Fruit fly (Drosophila melanogaster) whole organism, prepupa: ENCODE results near the gene CG14079.

ENCODE experiments used
- CG10631 ChIP-seq: fragments of 200-800 bp; sonication (Bioruptor generic); optimal IDR thresholded peaks from 2 replicates; lab custom pipeline; 2016; ENCODE audit warnings: missing biosample characterization, missing genetic modification characterization
- CG11902 ChIP-seq: fragments of 200-800 bp; sonication (Bioruptor generic); optimal IDR thresholded peaks from 3 replicates; lab custom pipeline; 2016; ENCODE audit warnings: missing biosample characterization, missing genetic modification characterization
- CG15336 ChIP-seq: fragments of 200-800 bp; sonication (Bioruptor generic); IDR thresholded peaks from 2 replicates; pipeline ENCODE4 v1.3.6; 2022; ENCODE audit warnings: missing biosample characterization, missing genetic modification characterization
- CG1621 ChIP-seq: fragments of 200-800 bp; sonication (Bioruptor generic); optimal IDR thresholded peaks from 3 replicates; lab custom pipeline; 2018; ENCODE audit warnings: missing biosample characterization, mild to moderate bottlenecking, missing genetic modification characterization
- CG16779 ChIP-seq: fragments of 200-800 bp; sonication (Bioruptor generic); optimal IDR thresholded peaks from 3 replicates; lab custom pipeline; 2017; ENCODE audit warnings: missing biosample characterization, mild to moderate bottlenecking, missing genetic modification characterization
- CG3032 ChIP-seq: fragments of 200-800 bp; optimal IDR thresholded peaks from 2 replicates; lab custom pipeline; 2019; ENCODE audit warnings: missing biosample characterization, mild to moderate bottlenecking, missing genetic modification characterization, moderate library complexity
- CG31627 ChIP-seq: fragments of 200-800 bp; sonication (Bioruptor generic); optimal IDR thresholded peaks from 3 replicates; lab custom pipeline; 2016; ENCODE audit warnings: missing biosample characterization, missing genetic modification characterization
- CG32006 ChIP-seq: fragments of 200-800 bp; sonication (Bioruptor generic); optimal IDR thresholded peaks from 3 replicates; lab custom pipeline; 2017; ENCODE audit warnings: missing biosample characterization, mild to moderate bottlenecking, missing genetic modification characterization
- CG34406 ChIP-seq: fragments of 200-800 bp; sonication (Bioruptor generic); optimal IDR thresholded peaks from 3 replicates; lab custom pipeline; 2016; ENCODE audit warnings: missing biosample characterization, missing genetic modification characterization
- CG4318 ChIP-seq: fragments of 200-800 bp; sonication (Bioruptor generic); optimal IDR thresholded peaks from 3 replicates; lab custom pipeline; 2017; ENCODE audit warnings: missing biosample characterization, mild to moderate bottlenecking, missing genetic modification characterization
- CG6163 ChIP-seq: fragments of 200-800 bp; sonication (Bioruptor generic); IDR thresholded peaks from 3 replicates; pipeline ENCODE4 v1.3.6; 2022; ENCODE audit warnings: missing biosample characterization, missing genetic modification characterization
- CG6276 ChIP-seq: fragments of 200-800 bp; sonication (Bioruptor generic); optimal IDR thresholded peaks from 2 replicates; lab custom pipeline; 2017; ENCODE audit warnings: missing biosample characterization, mild to moderate bottlenecking, missing genetic modification characterization
- CG6792 ChIP-seq: fragments of 200-800 bp; sonication (Bioruptor generic); optimal IDR thresholded peaks from 3 replicates; lab custom pipeline; 2016; ENCODE audit warnings: missing biosample characterization, missing genetic modification characterization
- CG7368 ChIP-seq: fragments of 200-800 bp; sonication (Bioruptor generic); optimal IDR thresholded peaks from 3 replicates; lab custom pipeline; 2016; ENCODE audit warnings: missing biosample characterization, missing genetic modification characterization
- CG8119 ChIP-seq: fragments of 200-800 bp; sonication (Bioruptor generic); IDR thresholded peaks from 3 replicates; pipeline ENCODE4 v1.3.6; 2022; ENCODE audit warnings: missing biosample characterization, missing genetic modification characterization
- CG8319 ChIP-seq: fragments of 200-800 bp; sonication (Bioruptor generic); optimal IDR thresholded peaks from 3 replicates; lab custom pipeline; 2016; ENCODE audit warnings: missing biosample characterization, missing genetic modification characterization
- CG8632 ChIP-seq: fragments of 200-800 bp; sonication (Bioruptor generic); optimal IDR thresholded peaks from 3 replicates; lab custom pipeline; 2016; ENCODE audit warnings: missing biosample characterization, missing genetic modification characterization
- CG9139 ChIP-seq: fragments of 200-800 bp; sonication (Bioruptor generic); optimal IDR thresholded peaks from 3 replicates; lab custom pipeline; 2017; ENCODE audit warnings: missing biosample characterization, mild to moderate bottlenecking, missing genetic modification characterization
- Eip93F ChIP-seq: fragments of 200-800 bp; sonication (Bioruptor generic); optimal IDR thresholded peaks from 2 replicates; lab custom pipeline; 2016; ENCODE audit warnings: missing biosample characterization, mild to moderate bottlenecking, missing genetic modification characterization
- Ets96B ChIP-seq: fragments of 200-800 bp; optimal IDR thresholded peaks from 2 replicates; lab custom pipeline; 2019; ENCODE audit warnings: missing biosample characterization, mild to moderate bottlenecking, missing genetic modification characterization, moderate library complexity
- Gug ChIP-seq: fragments of 200-800 bp; sonication (Bioruptor generic); IDR thresholded peaks from 2 replicates; pipeline ENCODE4 v1.3.6; 2022; ENCODE audit warnings: missing biosample characterization, missing genetic modification characterization
- Hr38 ChIP-seq: sonication (Bioruptor generic); optimal IDR thresholded peaks from 2 replicates; lab custom pipeline; 2016; ENCODE audit warnings: missing biosample characterization, missing genetic modification characterization
- Hr39 ChIP-seq: fragments of 200-800 bp; sonication (Bioruptor generic); optimal IDR thresholded peaks from 2 replicates; lab custom pipeline; 2016; ENCODE audit warnings: missing biosample characterization, missing genetic modification characterization
- Hr4 ChIP-seq: fragments of 200-800 bp; sonication (Bioruptor generic); optimal IDR thresholded peaks from 3 replicates; lab custom pipeline; 2016; ENCODE audit warnings: missing biosample characterization, missing genetic modification characterization
- Lpt ChIP-seq: fragments of 200-800 bp; sonication (Bioruptor generic); optimal IDR thresholded peaks from 3 replicates; lab custom pipeline; 2016; ENCODE audit warnings: missing biosample characterization, missing genetic modification characterization
- Met ChIP-seq: fragments of 200-800 bp; sonication (Bioruptor generic); optimal IDR thresholded peaks from 3 replicates; lab custom pipeline; 2016; ENCODE audit warnings: missing biosample characterization, missing genetic modification characterization
- OdsH ChIP-seq: fragments of 200-800 bp; sonication (Bioruptor generic); optimal IDR thresholded peaks from 3 replicates; lab custom pipeline; 2016; ENCODE audit warnings: missing biosample characterization, missing genetic modification characterization
- Smox ChIP-seq: fragments of 200-800 bp; sonication (Bioruptor generic); optimal IDR thresholded peaks from 3 replicates; lab custom pipeline; 2016; ENCODE audit warnings: missing biosample characterization, missing genetic modification characterization
- Sox102F ChIP-seq: fragments of 200-800 bp; sonication (Bioruptor generic); optimal IDR thresholded peaks from 2 replicates; lab custom pipeline; 2016; ENCODE audit warnings: missing biosample characterization, mild to moderate bottlenecking, missing genetic modification characterization
- Sox15 ChIP-seq: fragments of 200-800 bp; sonication (Bioruptor generic); optimal IDR thresholded peaks from 3 replicates; lab custom pipeline; 2016; ENCODE audit warnings: missing biosample characterization, missing genetic modification characterization
- achi ChIP-seq: fragments of 200-800 bp; sonication (Bioruptor generic); optimal IDR thresholded peaks from 3 replicates; lab custom pipeline; 2016; ENCODE audit warnings: missing biosample characterization, missing genetic modification characterization
- acj6 ChIP-seq: fragments of 200-800 bp; sonication (Bioruptor generic); optimal IDR thresholded peaks from 3 replicates; lab custom pipeline; 2016; ENCODE audit warnings: missing biosample characterization, missing genetic modification characterization
- cyc ChIP-seq: fragments of 200-800 bp; sonication (Bioruptor generic); optimal IDR thresholded peaks from 3 replicates; lab custom pipeline; 2016; ENCODE audit warnings: missing biosample characterization, missing genetic modification characterization
- dac ChIP-seq: fragments of 200-800 bp; sonication (Bioruptor generic); optimal IDR thresholded peaks from 2 replicates; lab custom pipeline; 2017; ENCODE audit warnings: missing biosample characterization, mild to moderate bottlenecking, missing genetic modification characterization
- dsx ChIP-seq: fragments of 200-800 bp; optimal IDR thresholded peaks from 3 replicates; lab custom pipeline; 2019; ENCODE audit warnings: missing biosample characterization, mild to moderate bottlenecking, missing genetic modification characterization, moderate library complexity; ENCODE audit not compliant: poor library complexity, severe bottlenecking
- eg ChIP-seq: fragments of 200-800 bp; sonication (Bioruptor generic); IDR thresholded peaks from 3 replicates; pipeline ENCODE4 v1.3.6; 2022; ENCODE audit warnings: missing biosample characterization, missing genetic modification characterization
- esn ChIP-seq: fragments of 200-800 bp; sonication (Bioruptor generic); optimal IDR thresholded peaks from 2 replicates; lab custom pipeline; 2016; ENCODE audit warnings: missing biosample characterization, mild to moderate bottlenecking, missing genetic modification characterization, moderate library complexity
- fd59A ChIP-seq: fragments of 200-800 bp; sonication (Bioruptor generic); optimal IDR thresholded peaks from 2 replicates; lab custom pipeline; 2017; ENCODE audit warnings: missing biosample characterization, mild to moderate bottlenecking, missing genetic modification characterization, missing genetic modification reagents
- fkh ChIP-seq: fragments of 200-800 bp; sonication (Bioruptor generic); optimal IDR thresholded peaks from 3 replicates; lab custom pipeline; 2017; ENCODE audit warnings: missing biosample characterization, mild to moderate bottlenecking, missing genetic modification characterization, moderate library complexity
- net ChIP-seq: fragments of 200-800 bp; sonication (Bioruptor generic); optimal IDR thresholded peaks from 3 replicates; lab custom pipeline; 2016; ENCODE audit warnings: missing biosample characterization, missing genetic modification characterization
- pdm3 ChIP-seq: fragments of 200-800 bp; sonication (Bioruptor generic); optimal IDR thresholded peaks from 3 replicates; lab custom pipeline; 2016; ENCODE audit warnings: missing biosample characterization, missing genetic modification characterization
- salr ChIP-seq, 2 experiments: fragments of 200-800 bp; sonication (Bioruptor generic); optimal IDR thresholded peaks; 3 replicates each; lab custom pipeline; 2016 to 2018; ENCODE audit warnings: missing biosample characterization in 2 of 2, missing genetic modification characterization in 2 of 2, mild to moderate bottlenecking in 1 of 2
- spab ChIP-seq: fragments of 200-800 bp; sonication (Bioruptor generic); optimal IDR thresholded peaks from 2 replicates; lab custom pipeline; 2017; ENCODE audit warnings: missing biosample characterization, mild to moderate bottlenecking, missing genetic modification characterization, missing genetic modification reagents
- ss ChIP-seq, 2 experiments: fragments of 200-800 bp; sonication (Bioruptor generic); optimal IDR thresholded peaks; 2 replicates in 1 of 2; 3 replicates in 1 of 2; lab custom pipeline; 2017 to 2018; ENCODE audit warnings: mild to moderate bottlenecking in 2 of 2, missing biosample characterization in 2 of 2, missing genetic modification characterization in 2 of 2, moderate library complexity in 1 of 2
- svp ChIP-seq: fragments of 200-800 bp; sonication (Bioruptor generic); peaks from one replicate; lab custom pipeline; 2016; ENCODE audit warnings: missing biosample characterization, missing genetic modification characterization
- topi ChIP-seq: fragments of 200-800 bp; sonication (Bioruptor generic); optimal IDR thresholded peaks from 3 replicates; lab custom pipeline; 2016; ENCODE audit warnings: missing biosample characterization, missing genetic modification characterization
- vri ChIP-seq: fragments of 200-800 bp; sonication (Bioruptor generic); optimal IDR thresholded peaks from 3 replicates; lab custom pipeline; 2016; ENCODE audit warnings: missing biosample characterization, mild to moderate bottlenecking, missing genetic modification characterization

Gene CG14079

DNA sequence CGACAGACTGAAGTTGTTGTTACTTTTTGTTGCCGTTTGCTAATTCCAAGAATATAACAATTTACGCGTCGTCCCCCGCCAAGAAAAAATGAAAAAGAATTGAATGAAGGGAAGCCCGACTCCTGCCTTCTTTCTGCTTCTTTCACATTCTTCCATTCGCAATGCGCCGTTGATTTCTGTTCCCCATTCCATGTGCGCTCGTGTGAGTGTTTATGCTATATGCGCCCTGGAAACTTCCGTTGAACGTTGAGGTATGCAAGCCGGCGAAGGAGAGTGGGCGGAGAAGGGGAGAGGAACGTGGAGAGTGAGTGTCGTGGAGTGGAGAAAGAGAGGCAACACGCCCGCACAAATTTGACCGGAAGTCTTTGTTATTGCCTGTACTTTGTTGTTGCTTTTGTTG, 18.7 kb upstream of the CG14079 start (continued):
- no peak for TF ChIP-seq Gug (GFP tag; lab: Robert Waterston, UW)
- peak; percentile 4 for TF ChIP-seq Sox102F (GFP tag; lab: Kevin White, UChicago)
- TF ChIP-seq dsx (GFP tag; lab: Kevin White, UChicago), result peak; percentile 22

DNA sequence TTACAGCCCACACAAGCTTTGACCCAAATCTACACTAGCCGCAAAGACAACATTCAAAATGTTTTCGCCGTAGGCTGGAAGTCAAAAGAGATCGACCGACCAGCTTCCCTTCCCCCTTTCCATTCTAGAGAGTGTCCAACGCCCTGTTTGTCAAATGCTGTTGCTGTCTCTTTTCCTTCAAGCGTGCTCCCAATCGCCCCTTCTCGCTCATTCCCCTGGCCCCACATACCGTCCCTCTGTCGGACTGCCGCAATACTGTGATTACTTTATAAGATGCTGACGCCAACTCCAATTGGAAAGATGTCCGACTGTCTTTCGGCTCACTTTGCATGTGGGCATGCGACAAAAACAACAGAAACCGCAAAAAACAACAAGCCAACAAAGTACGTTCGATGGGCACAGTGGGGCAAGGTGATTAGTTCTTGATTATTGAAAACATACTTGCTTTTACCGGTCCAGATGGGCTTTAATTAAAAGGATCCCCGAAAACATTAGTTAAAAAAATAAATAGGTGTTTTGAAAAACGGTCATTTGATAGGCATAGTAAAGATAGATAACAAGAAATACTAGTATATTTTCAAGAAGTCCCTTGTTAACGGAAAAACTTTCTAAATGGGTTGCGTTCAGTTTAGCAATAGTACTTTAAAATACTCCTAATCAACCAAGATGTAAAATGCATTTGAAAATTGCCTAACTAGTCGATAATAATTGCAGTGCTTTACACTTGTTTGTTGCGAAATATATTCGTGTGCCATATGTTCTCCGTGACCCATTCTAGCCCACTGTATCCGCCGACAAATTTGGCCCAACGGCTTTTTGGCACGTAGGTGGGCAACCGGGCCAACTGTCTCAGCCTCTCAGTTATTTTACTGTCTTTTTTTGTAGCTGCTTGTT, 17.8 kb upstream of the CG14079 start:
- TF ChIP-seq Hr4 (GFP tag; lab: Kevin White, UChicago) (peak; percentile 86), CG7368 (GFP tag; lab: Kevin White, UChicago) (peak; percentile 61), Met (peak; percentile 83), Ets96B (tag; lab: Kevin White, UChicago) (peak; percentile 65), esn (peak; percentile 88), dac (peak; percentile 52), CG31627 (GFP tag; lab: Kevin White, UChicago) (peak; percentile 78), CG10631 (GFP tag; lab: Kevin White, UChicago) (peak; percentile 83), topi (GFP tag; lab: Kevin White, UChicago) (peak; percentile 84), CG6163 (peak; percentile 49; the same call in 1 of the 3 replicates), CG1621 (tag; lab: Kevin White, UChicago) (no peak), net (GFP tag; lab: Kevin White, UChicago) (peak; percentile 74), eg (GFP tag; lab: Robert Waterston, UW) (0 out of 3 replicates have a peak, but pooled peaks have one; percentile 23), cyc (GFP tag; lab: Kevin White, UChicago) (peak; percentile 73), CG3032 (tag; lab: Kevin White, UChicago) (peak; percentile 53), fkh (GFP tag; lab: Kevin White, UChicago) (peak; percentile 67), CG34406 (GFP tag; lab: Kevin White, UChicago) (peak; percentile 81), ss (GFP tag; optimal IDR thresholded peaks at IDR 0.05; lab: Kevin White, UChicago) (peak; percentile 8 to 74), CG4318 (GFP tag; lab: Kevin White, UChicago) (peak; percentile 79), Lpt (peak; percentile 3), achi (GFP tag; lab: Kevin White, UChicago) (peak; percentile 74), acj6 (GFP tag; lab: Kevin White, UChicago) (peak; percentile 73), Eip93F (GFP tag; lab: Kevin White, UChicago) (no peak), Hr38 (GFP tag; lab: Kevin White, UChicago) (no peak), CG32006 (peak; percentile 89), svp (GFP tag; lab: Kevin White, UChicago) (peak; percentile 94), Sox102F (GFP tag; lab: Kevin White, UChicago) (peak; percentile 79), CG6276 (GFP tag; lab: Kevin White, UChicago) (peak; percentile 79), pdm3 (peak; percentile 82), spab (GFP tag; lab: Kevin White, UChicago) (peak; percentile 65), Smox (GFP tag; lab: Kevin White, UChicago) (peak; percentile 79), vri (GFP tag; lab: Kevin White, UChicago) (no peak), fd59A (GFP tag; lab: Kevin White, UChicago) (peak; percentile 72), CG11902 (GFP tag; lab: Kevin White, UChicago) (peak; percentile 72), CG9139 (GFP tag; lab: Kevin White, UChicago) (peak; percentile 4), CG6792 (peak; percentile 68), Gug (GFP tag; lab: Robert Waterston, UW) (no peak), CG8119 (GFP tag; lab: Robert Waterston, UW) (peak; percentile 62; the same call in 2 of the 3 replicates), dsx (GFP tag; lab: Kevin White, UChicago) (peak; percentile 78), Sox15 (GFP tag; lab: Kevin White, UChicago) (peak; percentile 78), CG16779 (peak; percentile 57), CG15336 (peak; percentile 55), Hr39 (GFP tag; lab: Kevin White, UChicago) (peak; percentile 78), CG8319 (GFP tag; lab: Kevin White, UChicago) (peak; percentile 56), OdsH (peak; percentile 78), salr (GFP tag; optimal IDR thresholded peaks at IDR 0.05; lab: Kevin White, UChicago) (peak in 1 of 2 experiments; percentile 79), CG8632 (peak; percentile 76)
